Worm (Caenorhabditis elegans) whole organism, L1 larva: Measurements from ENCODE around the gene F39F10.5.

Experiments
- C16A3.4 ChIP-seq: fragments of 150-350 bp; optimal IDR thresholded peaks from 2 replicates; lab custom pipeline; 2014; ENCODE audit warnings: missing biosample characterization, missing genetic modification characterization
- C34B4.2 ChIP-seq: sonication (generic microtip); optimal IDR thresholded peaks from 2 replicates; lab custom pipeline; 2017; ENCODE audit warnings: mild to moderate bottlenecking, missing genetic modification characterization, missing compliant biosample characterization
- Y116A8C.19 ChIP-seq: sonication (generic microtip); optimal IDR thresholded peaks from 2 replicates; lab custom pipeline; 2016; ENCODE audit warnings: missing compliant biosample characterization, missing genetic modification characterization, borderline replicate concordance
- aha-1 ChIP-seq: fragments of 150-350 bp; optimal IDR thresholded peaks from 2 replicates; lab custom pipeline; 2014; ENCODE audit warnings: missing biosample characterization, missing genetic modification characterization
- alr-1 ChIP-seq: fragments of 200-800 bp; sonication (Bioruptor generic); optimal IDR thresholded peaks from 2 replicates; lab custom pipeline; 2018; ENCODE audit warnings: borderline replicate concordance, mild to moderate bottlenecking, missing genetic modification characterization, missing compliant biosample characterization
- ama-1 ChIP-seq: fragments of 150-350 bp; optimal IDR thresholded peaks from 2 replicates; lab custom pipeline; 2014
- blmp-1 ChIP-seq: fragments of 150-350 bp; optimal IDR thresholded peaks from 2 replicates; lab custom pipeline; 2014; ENCODE audit warnings: missing biosample characterization, missing genetic modification characterization
- ceh-63 ChIP-seq: fragments of 200-800 bp; sonication (Bioruptor generic); optimal IDR thresholded peaks from 2 replicates; lab custom pipeline; 2018; ENCODE audit warnings: mild to moderate bottlenecking, missing genetic modification characterization, missing compliant biosample characterization
- ceh-88 ChIP-seq: fragments of 200-800 bp; sonication (Bioruptor generic); IDR thresholded peaks from 2 replicates; pipeline ENCODE4 v1.3.6; 2022; ENCODE audit warnings: missing genetic modification characterization, missing compliant biosample characterization
- dpl-1 ChIP-seq, 3 experiments: fragments of 150-350 bp in 2 of 3; sonication (generic microtip) in 1 of 3; optimal IDR thresholded peaks; 2 replicates each; lab custom pipeline; 2014 to 2017; ENCODE audit warnings: missing biosample characterization in 3 of 3, missing genetic modification characterization in 3 of 3, missing genetic modification reagents in 3 of 3
- dsc-1 ChIP-seq: sonication (generic microtip); optimal IDR thresholded peaks from 2 replicates; lab custom pipeline; 2016; ENCODE audit warnings: mild to moderate bottlenecking, missing genetic modification characterization, missing compliant biosample characterization
- efl-1 ChIP-seq, 4 experiments: fragments of 150-350 bp; optimal IDR thresholded peaks in 3 of 4; peaks in 1 of 4; 1 replicate in 1 of 4; 2 replicates in 3 of 4; lab custom pipeline; 2014; ENCODE audit warnings: missing biosample characterization in 2 of 4, missing genetic modification characterization in 2 of 4, missing genetic modification reagents in 2 of 4
- efl-3 ChIP-seq: fragments of 200-800 bp; sonication (Bioruptor generic); optimal IDR thresholded peaks from 2 replicates; lab custom pipeline; 2018; ENCODE audit warnings: mild to moderate bottlenecking, missing genetic modification characterization, missing compliant biosample characterization
- egl-13 ChIP-seq: sonication (generic microtip); optimal IDR thresholded peaks from 2 replicates; lab custom pipeline; 2016; ENCODE audit warnings: missing genotype, missing genetic modification reagents, missing genetic modification characterization, missing compliant biosample characterization
- egl-27 ChIP-seq, 2 experiments: fragments of 150-350 bp in 1 of 2; sonication (generic microtip); optimal IDR thresholded peaks; 3 replicates each; lab custom pipeline; 2017 to 2018; ENCODE audit warnings: missing biosample characterization in 2 of 2, missing genetic modification characterization in 2 of 2, missing genetic modification reagents in 2 of 2
- elt-2 ChIP-seq: sonication (generic microtip); optimal IDR thresholded peaks from 2 replicates; lab custom pipeline; 2016; ENCODE audit warnings: missing genetic modification characterization, mild to moderate bottlenecking, inconsistent platforms, missing compliant biosample characterization, missing genetic modification reagents
- elt-3 ChIP-seq, 6 experiments: fragments of 150-350 bp in 1 of 6; sonication (generic microtip); optimal IDR thresholded peaks; 2 replicates each; lab custom pipeline; 2017 to 2018; ENCODE audit warnings: missing biosample characterization in 6 of 6, missing genetic modification characterization in 6 of 6, inconsistent platforms in 1 of 6
- ets-5 ChIP-seq: fragments of 200-800 bp; sonication (Bioruptor generic); IDR thresholded peaks from 2 replicates; pipeline ENCODE4 v1.3.6; 2022; ENCODE audit warnings: missing genetic modification characterization, missing compliant biosample characterization
- grh-1 ChIP-seq: fragments of 200-800 bp; sonication (Bioruptor generic); IDR thresholded peaks from 2 replicates; pipeline ENCODE4 v1.3.6; 2022; ENCODE audit warnings: missing genetic modification reagents, missing genetic modification characterization, missing compliant biosample characterization
- hlh-17 ChIP-seq: fragments of 200-800 bp; sonication (Bioruptor generic); optimal IDR thresholded peaks from 2 replicates; lab custom pipeline; 2018; ENCODE audit warnings: missing genetic modification characterization, mild to moderate bottlenecking, missing compliant biosample characterization, moderate library complexity, borderline replicate concordance
- irx-1 ChIP-seq: sonication (generic microtip); optimal IDR thresholded peaks from 2 replicates; lab custom pipeline; 2016; ENCODE audit warnings: missing genetic modification characterization, missing compliant biosample characterization
- isw-1 ChIP-seq: fragments of 200-800 bp; sonication (Bioruptor generic); IDR thresholded peaks from 2 replicates; pipeline ENCODE4 v1.3.6; 2022; ENCODE audit warnings: missing genetic modification characterization, missing compliant biosample characterization
- jun-1 ChIP-seq: fragments of 150-350 bp; optimal IDR thresholded peaks from 2 replicates; lab custom pipeline; 2014; ENCODE audit warnings: missing biosample characterization, missing genetic modification reagents, missing genetic modification characterization
- lin-13 ChIP-seq: fragments of 150-350 bp; optimal IDR thresholded peaks from 2 replicates; lab custom pipeline; 2014; ENCODE audit warnings: missing biosample characterization, missing genetic modification reagents, missing genetic modification characterization
- lin-15B ChIP-seq: fragments of 150-350 bp; sonication (generic microtip); optimal IDR thresholded peaks from 3 replicates; lab custom pipeline; 2014; ENCODE audit warnings: missing biosample characterization, missing genetic modification characterization
- lir-3 ChIP-seq: sonication (generic microtip); optimal IDR thresholded peaks from 2 replicates; lab custom pipeline; 2016; ENCODE audit warnings: mild to moderate bottlenecking, missing genetic modification characterization, moderate library complexity, missing compliant biosample characterization; ENCODE audit not compliant: poor library complexity
- lsy-2 ChIP-seq, 2 experiments: fragments of 150-350 bp; optimal IDR thresholded peaks; 2 replicates each; lab custom pipeline; 2014; ENCODE audit warnings: missing biosample characterization in 2 of 2, missing genetic modification characterization in 2 of 2
- mab-9 ChIP-seq: fragments of 200-800 bp; sonication (Bioruptor generic); IDR thresholded peaks from 2 replicates; pipeline ENCODE4 v1.3.6; 2022; ENCODE audit warnings: missing genetic modification reagents, missing genetic modification characterization, missing compliant biosample characterization
- mef-2 ChIP-seq: fragments of 150-350 bp; optimal IDR thresholded peaks from 2 replicates; lab custom pipeline; 2014; ENCODE audit warnings: missing biosample characterization, missing genetic modification characterization
- nhr-12 ChIP-seq: sonication (generic microtip); optimal IDR thresholded peaks from 2 replicates; lab custom pipeline; 2017; ENCODE audit warnings: missing biosample characterization, missing genetic modification characterization
- nhr-19 ChIP-seq: fragments of 200-800 bp; sonication (Bioruptor generic); conservative IDR thresholded peaks from 2 replicates; pipeline ENCODE4 v1.3.6; 2022; ENCODE audit warnings: missing genetic modification characterization, missing compliant biosample characterization
- nhr-237 ChIP-seq: fragments of 150-350 bp; optimal IDR thresholded peaks from 2 replicates; lab custom pipeline; 2014; ENCODE audit warnings: missing biosample characterization, missing genetic modification characterization
- nhr-76 ChIP-seq: sonication (generic microtip); optimal IDR thresholded peaks from 2 replicates; lab custom pipeline; 2017; ENCODE audit warnings: missing biosample characterization, missing genetic modification characterization
- nhr-84 ChIP-seq: sonication (generic microtip); optimal IDR thresholded peaks from 2 replicates; lab custom pipeline; 2017; ENCODE audit warnings: missing biosample characterization, missing genetic modification characterization
- nhr-90 ChIP-seq: sonication (generic microtip); optimal IDR thresholded peaks from 2 replicates; lab custom pipeline; 2016; ENCODE audit warnings: mild to moderate bottlenecking, missing genetic modification characterization, missing compliant biosample characterization; ENCODE audit not compliant: poor library complexity
- pax-3 ChIP-seq: fragments of 200-800 bp; sonication (Bioruptor generic); optimal IDR thresholded peaks from 2 replicates; lab custom pipeline; 2018; ENCODE audit warnings: mild to moderate bottlenecking, missing genetic modification characterization, moderate library complexity, missing compliant biosample characterization
- snpc-4 ChIP-seq: fragments of 150-350 bp; optimal IDR thresholded peaks from 2 replicates; lab custom pipeline; 2014; ENCODE audit warnings: missing biosample characterization, missing genetic modification characterization
- snu-23 ChIP-seq: sonication (generic microtip); optimal IDR thresholded peaks from 2 replicates; lab custom pipeline; 2016; ENCODE audit warnings: missing genetic modification characterization, missing compliant biosample characterization
- sup-37 ChIP-seq: fragments of 200-800 bp; sonication (Bioruptor generic); optimal IDR thresholded peaks from 2 replicates; lab custom pipeline; 2018; ENCODE audit warnings: mild to moderate bottlenecking, missing genetic modification characterization, missing compliant biosample characterization
- swsn-7 ChIP-seq: sonication (generic microtip); optimal IDR thresholded peaks from 2 replicates; lab custom pipeline; 2016; ENCODE audit warnings: missing genetic modification characterization, missing compliant biosample characterization
- unc-130 ChIP-seq: fragments of 150-350 bp; optimal IDR thresholded peaks from 2 replicates; lab custom pipeline; 2017; ENCODE audit warnings: missing biosample characterization, missing genetic modification characterization, inconsistent platforms
- unc-98 ChIP-seq: fragments of 200-800 bp; sonication (Bioruptor generic); IDR thresholded peaks from 2 replicates; pipeline ENCODE4 v1.3.6; 2022; ENCODE audit warnings: missing genetic modification characterization, missing compliant biosample characterization
- zip-4 ChIP-seq: fragments of 200-800 bp; sonication (Bioruptor generic); optimal IDR thresholded peaks from 2 replicates; lab custom pipeline; 2018; ENCODE audit warnings: mild to moderate bottlenecking, missing genetic modification characterization, moderate library complexity, missing compliant biosample characterization
- ztf-4 ChIP-seq: fragments of 150-350 bp; optimal IDR thresholded peaks from 2 replicates; lab custom pipeline; 2014; ENCODE audit warnings: missing biosample characterization, missing genetic modification characterization

Gene F39F10.5

DNA sequence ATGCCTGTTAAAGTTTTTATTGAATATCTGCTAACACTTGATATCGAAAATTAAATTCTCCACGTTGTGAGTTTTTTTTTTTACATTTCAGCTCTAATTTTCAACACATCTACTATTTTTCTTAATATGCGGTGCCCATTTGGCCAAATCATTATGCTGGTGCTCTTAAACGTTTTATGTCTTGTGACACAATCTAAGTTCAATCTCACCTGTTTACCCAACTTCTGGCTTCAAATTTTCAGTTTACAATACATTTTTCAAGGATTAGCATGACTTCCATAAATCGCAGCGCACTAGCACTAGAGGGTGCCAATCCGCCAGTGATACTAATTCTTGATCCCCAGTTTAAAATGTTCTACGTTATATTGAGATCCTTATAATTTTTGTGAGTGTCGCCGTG lies 28.7 kb upstream of the F39F10.5 start:
- TF ChIP-seq irx-1: no peak
- TF ChIP-seq snu-23 (GFP tag; lab: Kevin White, UChicago): no peak
- no peak for TF ChIP-seq unc-130 (tag; lab: Kevin White, UChicago)
- no peak for TF ChIP-seq ceh-88
- TF ChIP-seq elt-3 (tag; optimal IDR thresholded peaks at IDR 0.05; lab: Kevin White, UChicago): no peak
- no peak for TF ChIP-seq efl-3
- no peak for TF ChIP-seq swsn-7
- no peak for TF ChIP-seq C34B4.2 (tag; lab: Kevin White, UChicago)
- no peak for TF ChIP-seq hlh-17 (GFP tag; lab: Kevin White, UChicago)
- no peak for TF ChIP-seq jun-1
- TF ChIP-seq lin-13 (GFP tag; lab: Kevin White, UChicago): no peak
- TF ChIP-seq elt-2: no peak

DNA sequence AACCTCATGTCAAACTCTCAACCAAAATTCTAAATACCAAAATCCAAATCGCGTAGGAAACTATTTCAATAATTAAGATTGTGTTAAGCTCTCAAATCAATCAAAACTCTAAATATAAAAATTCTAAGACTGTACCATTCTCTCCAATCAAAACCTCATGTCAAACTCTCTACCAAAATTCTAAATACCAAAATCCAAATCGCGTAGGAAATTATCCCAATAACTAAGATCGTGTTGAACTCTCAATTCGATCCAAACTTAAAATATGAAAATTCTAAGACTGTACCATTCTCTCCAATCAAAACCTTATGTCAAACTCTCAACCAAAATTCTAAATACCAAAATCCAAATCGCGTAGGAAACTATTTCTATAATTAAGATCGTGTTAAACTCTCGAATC lies 18.8 kb upstream of the F39F10.5 start:
- TF ChIP-seq mab-9 (GFP tag; lab: Robert Waterston, UW) (peak; percentile 89), ceh-88 (peak; percentile 79), ets-5 (GFP tag; lab: Robert Waterston, UW) (0 out of 2 replicates have a peak, but pooled peaks have one; percentile 65), nhr-19 (GFP tag; lab: Robert Waterston, UW) (peak; percentile 44; the same call in 1 of the 2 replicates), isw-1 (GFP tag; lab: Robert Waterston, UW) (peak; percentile 44), grh-1 (peak; percentile 67), unc-98 (GFP tag; lab: Robert Waterston, UW) (peak; percentile 40; the same call in 1 of the 2 replicates)

- peak in 1 of 2 experiments; percentile 36 for TF ChIP-seq efl-1 (optimal IDR thresholded peaks at IDR 0.05; lab: Kevin White, UChicago)
- peak in 1 of 2 experiments; percentile 90 for TF ChIP-seq efl-1 (GFP tag; optimal IDR thresholded peaks at IDR 0.05 in 1 of 2; lab: Kevin White, UChicago)
- TF ChIP-seq nhr-12 (tag; lab: Kevin White, UChicago): no peak
- peak; percentile 72 for TF ChIP-seq unc-130 (tag; lab: Kevin White, UChicago)
- TF ChIP-seq Y116A8C.19: no peak
- peak; percentile 47 for TF ChIP-seq isw-1 (GFP tag; lab: Robert Waterston, UW)
- TF ChIP-seq hlh-17 (GFP tag; lab: Kevin White, UChicago): no peak
- TF ChIP-seq lin-15B (tag; lab: Kevin White, UChicago): no peak
- no peak for TF ChIP-seq zip-4 (GFP tag; lab: Kevin White, UChicago)
- TF ChIP-seq egl-27 (tag; optimal IDR thresholded peaks at IDR 0.05; lab: Kevin White, UChicago): peak in 1 of 2 experiments; percentile 38
- TF ChIP-seq blmp-1: no peak
- TF ChIP-seq nhr-90 (tag; lab: Kevin White, UChicago): peak; percentile 50
- no peak for TF ChIP-seq egl-13 (tag; lab: Kevin White, UChicago)
- peak; percentile 16 for TF ChIP-seq aha-1 (tag; lab: Kevin White, UChicago)
- TF ChIP-seq ceh-88: peak; percentile 79
- TF ChIP-seq lsy-2 (tag; optimal IDR thresholded peaks at IDR 0.05; lab: Kevin White, UChicago): peak in 1 of 2 experiments; percentile 45
- TF ChIP-seq lin-13 (GFP tag; lab: Kevin White, UChicago): peak; percentile 54
- TF ChIP-seq efl-3: no peak
- peak; percentile 56 for TF ChIP-seq C16A3.4 (tag; lab: Kevin White, UChicago)
- TF ChIP-seq ceh-63 (GFP tag; lab: Kevin White, UChicago): no peak
- TF ChIP-seq ama-1 (lab: Kevin White, UChicago): peak; percentile 99
- TF ChIP-seq lir-3: no peak
- peak; percentile 8 for TF ChIP-seq unc-98 (GFP tag; lab: Robert Waterston, UW)
- TF ChIP-seq mab-9 (GFP tag; lab: Robert Waterston, UW): peak; percentile 83
- TF ChIP-seq nhr-237 (tag; lab: Kevin White, UChicago): no peak
- 0 out of 2 replicates have a peak, but pooled peaks have one; percentile 89 for TF ChIP-seq ets-5 (GFP tag; lab: Robert Waterston, UW)
- TF ChIP-seq nhr-76: no peak
- no peak for TF ChIP-seq elt-2
- TF ChIP-seq snpc-4 (tag; lab: Kevin White, UChicago): no peak
- TF ChIP-seq grh-1: peak; percentile 69
- no peak for TF ChIP-seq alr-1 (tag; lab: Kevin White, UChicago)
- TF ChIP-seq nhr-84 (tag; lab: Kevin White, UChicago): peak; percentile 12
- peak; percentile 47 for TF ChIP-seq pax-3 (tag; lab: Kevin White, UChicago)
- peak; percentile 34 for TF ChIP-seq sup-37 (GFP tag; lab: Kevin White, UChicago)
- TF ChIP-seq snu-23 (GFP tag; lab: Kevin White, UChicago): peak; percentile 55
- peak; percentile 11 for TF ChIP-seq dsc-1
- no peak for TF ChIP-seq mef-2 (tag; lab: Kevin White, UChicago)
- peak in 2 of 3 experiments; percentile 26 to 29 for TF ChIP-seq dpl-1 (GFP tag; optimal IDR thresholded peaks at IDR 0.05; lab: Kevin White, UChicago)
- TF ChIP-seq ztf-4 (tag; lab: Kevin White, UChicago): peak; percentile 76
These were observed 17.9 kb upstream of the F39F10.5 start for ce11 chrX:16931255-16932023.
